Worm (Caenorhabditis elegans) whole organism, L1 larva: Measurements from ENCODE around the gene dhs-15.

Source experiments
- aly-2 ChIP-seq: fragments of 150-350 bp; optimal IDR thresholded peaks from 2 replicates; lab custom pipeline; 2014; ENCODE audit warnings: missing biosample characterization, missing genetic modification characterization
- ama-1 ChIP-seq: fragments of 150-350 bp; optimal IDR thresholded peaks from 2 replicates; lab custom pipeline; 2014
- blmp-1 ChIP-seq: fragments of 150-350 bp; optimal IDR thresholded peaks from 2 replicates; lab custom pipeline; 2014; ENCODE audit warnings: missing biosample characterization, missing genetic modification characterization
- ces-1 ChIP-seq: fragments of 150-350 bp; optimal IDR thresholded peaks from 2 replicates; lab custom pipeline; 2014; ENCODE audit warnings: missing biosample characterization, missing genetic modification reagents, missing genetic modification characterization
- lin-15B ChIP-seq: fragments of 150-350 bp; sonication (generic microtip); optimal IDR thresholded peaks from 3 replicates; lab custom pipeline; 2014; ENCODE audit warnings: missing biosample characterization, missing genetic modification characterization
- mdl-1 ChIP-seq, 2 experiments: fragments of 150-350 bp; optimal IDR thresholded peaks; 2 replicates each; lab custom pipeline; 2014 to 2017; ENCODE audit warnings: missing biosample characterization in 2 of 2, missing genetic modification characterization in 2 of 2, inconsistent platforms in 1 of 2
- nhr-47 ChIP-seq: sonication (generic microtip); optimal IDR thresholded peaks from 2 replicates; lab custom pipeline; 2016; ENCODE audit warnings: mild to moderate bottlenecking, missing genetic modification characterization, moderate library complexity, missing compliant biosample characterization
- nhr-77 ChIP-seq: fragments of 150-350 bp; optimal IDR thresholded peaks from 2 replicates; lab custom pipeline; 2014; ENCODE audit warnings: missing biosample characterization, missing genetic modification characterization
- pag-3 ChIP-seq: sonication (generic microtip); optimal IDR thresholded peaks from 2 replicates; lab custom pipeline; 2017; ENCODE audit warnings: missing genetic modification characterization, mild to moderate bottlenecking, missing compliant biosample characterization, antibody characterized with exemption, borderline replicate concordance; ENCODE audit not compliant: insufficient read depth
- pqm-1 ChIP-seq: sonication (generic microtip); optimal IDR thresholded peaks from 3 replicates; lab custom pipeline; 2017; ENCODE audit warnings: missing biosample characterization, missing genetic modification characterization
- snpc-4 ChIP-seq: fragments of 150-350 bp; optimal IDR thresholded peaks from 2 replicates; lab custom pipeline; 2014; ENCODE audit warnings: missing biosample characterization, missing genetic modification characterization
- sptf-1 ChIP-seq: fragments of 150-350 bp; optimal IDR thresholded peaks from 2 replicates; lab custom pipeline; 2014; ENCODE audit warnings: missing biosample characterization, missing genetic modification characterization
- ztf-11 ChIP-seq, 2 experiments: sonication (generic microtip); optimal IDR thresholded peaks; 2 replicates each; lab custom pipeline; 2016 to 2017; ENCODE audit warnings: missing genetic modification characterization in 2 of 2, missing biosample characterization in 1 of 2, missing compliant biosample characterization in 1 of 2

DNA sequence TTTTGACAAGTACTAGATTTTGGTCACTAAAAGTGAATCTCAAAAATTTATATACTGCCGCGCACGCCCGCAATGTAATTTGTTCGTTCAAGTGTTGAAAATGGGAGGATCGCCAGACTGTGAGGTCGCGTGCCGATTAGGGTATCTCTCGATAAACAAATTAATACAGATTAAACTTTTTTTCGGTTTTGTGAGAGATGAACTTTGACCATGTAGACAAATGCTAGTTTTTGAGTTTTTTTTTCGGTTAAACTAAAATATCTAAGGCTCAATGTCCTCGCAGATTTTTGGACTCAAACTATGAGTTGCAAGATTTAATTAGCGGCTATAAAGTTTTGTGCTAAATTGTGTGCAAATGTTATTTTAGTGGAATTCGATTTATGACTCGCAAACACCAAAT lies at the start of gene dhs-15:
- no peak for TF ChIP-seq blmp-1 (tag; lab: Kevin White, UChicago)
- no peak for TF ChIP-seq ztf-11 (tag; optimal IDR thresholded peaks at IDR 0.05; lab: Kevin White, UChicago)
- TF ChIP-seq snpc-4 (tag; lab: Kevin White, UChicago): no peak
- no peak for TF ChIP-seq lin-15B (tag; lab: Kevin White, UChicago)
- no peak for TF ChIP-seq ama-1 (lab: Kevin White, UChicago)
- no peak for TF ChIP-seq nhr-47 (tag; lab: Kevin White, UChicago)
- no peak for TF ChIP-seq nhr-77 (tag; lab: Kevin White, UChicago)
- no peak for TF ChIP-seq pqm-1 (tag; lab: Kevin White, UChicago)
- no peak for TF ChIP-seq pag-3 (tag; lab: Kevin White, UChicago)
- TF ChIP-seq ces-1: no peak
- no peak for TF ChIP-seq sptf-1
- TF ChIP-seq aly-2 (tag; lab: Kevin White, UChicago): no peak
- no peak for TF ChIP-seq mdl-1 (tag; optimal IDR thresholded peaks at IDR 0.05; lab: Kevin White, UChicago)
